Fruit fly (Drosophila melanogaster) whole organism, embryonic: Measurements from ENCODE around the gene Schip1.

Experiments used
- BEAF-32 ChIP-seq: fragments of 200-800 bp; sonication (Bioruptor generic); optimal IDR thresholded peaks from 3 replicates; lab custom pipeline; 2017; ENCODE audit warnings: missing biosample characterization, missing genetic modification characterization, mild to moderate bottlenecking, moderate library complexity, missing genetic modification reagents
- CG10147 ChIP-seq: fragments of 200-800 bp; sonication (Bioruptor generic); optimal IDR thresholded peaks from 2 replicates; lab custom pipeline; 2019; ENCODE audit warnings: missing biosample characterization, mild to moderate bottlenecking, missing genetic modification characterization, moderate library complexity
- CG10321 ChIP-seq: fragments of 200-800 bp; sonication (Bioruptor generic); IDR thresholded peaks from 2 replicates; pipeline ENCODE4 v1.3.6; 2022; ENCODE audit warnings: missing biosample characterization, missing genetic modification characterization
- CG10654 ChIP-seq: fragments of 200-800 bp; sonication (Bioruptor generic); optimal IDR thresholded peaks from 2 replicates; lab custom pipeline; 2016; ENCODE audit warnings: missing biosample characterization, missing genetic modification characterization
- CG10979 ChIP-seq: fragments of 200-800 bp; sonication (Bioruptor generic); optimal IDR thresholded peaks from 2 replicates; lab custom pipeline; 2018; ENCODE audit warnings: missing biosample characterization, mild to moderate bottlenecking, missing genetic modification characterization, moderate library complexity
- CG11696 ChIP-seq: fragments of 200-800 bp; sonication (Bioruptor generic); IDR thresholded peaks from 2 replicates; pipeline ENCODE4 v1.3.6; 2022; ENCODE audit warnings: missing biosample characterization, missing genetic modification characterization
- CG12391 ChIP-seq: fragments of 200-800 bp; sonication (Bioruptor generic); optimal IDR thresholded peaks from 3 replicates; lab custom pipeline; 2018; ENCODE audit warnings: missing biosample characterization, mild to moderate bottlenecking, missing genetic modification characterization, moderate library complexity
- CG12769 ChIP-seq: fragments of 200-800 bp; sonication (Bioruptor generic); optimal IDR thresholded peaks from 2 replicates; lab custom pipeline; 2019; ENCODE audit warnings: missing biosample characterization, mild to moderate bottlenecking, missing genetic modification characterization, moderate library complexity
- CG14014 ChIP-seq: fragments of 200-800 bp; sonication (Bioruptor generic); IDR thresholded peaks from 2 replicates; pipeline ENCODE4 v1.3.6; 2022; ENCODE audit warnings: missing biosample characterization, missing genetic modification characterization
- CG1529 ChIP-seq: fragments of 200-800 bp; sonication (Bioruptor generic); optimal IDR thresholded peaks from 3 replicates; lab custom pipeline; 2018; ENCODE audit warnings: missing biosample characterization, missing genetic modification characterization
- CG1603 ChIP-seq: fragments of 200-800 bp; sonication (Bioruptor generic); optimal IDR thresholded peaks from 2 replicates; lab custom pipeline; 2019; ENCODE audit warnings: missing biosample characterization, mild to moderate bottlenecking, missing genetic modification characterization, moderate library complexity
- CG2712 ChIP-seq: fragments of 200-800 bp; optimal IDR thresholded peaks from 3 replicates; lab custom pipeline; 2019; ENCODE audit warnings: missing biosample characterization, mild to moderate bottlenecking, missing genetic modification characterization, moderate library complexity
- CG3065 ChIP-seq: fragments of 200-800 bp; sonication (Bioruptor generic); optimal IDR thresholded peaks from 2 replicates; lab custom pipeline; 2016; ENCODE audit warnings: missing biosample characterization, missing genetic modification characterization
- CG34376 ChIP-seq: fragments of 200-800 bp; sonication (Bioruptor generic); optimal IDR thresholded peaks from 2 replicates; lab custom pipeline; 2018; ENCODE audit warnings: missing biosample characterization, mild to moderate bottlenecking, missing genetic modification characterization
- CG6683 ChIP-seq: fragments of 200-800 bp; sonication (Bioruptor generic); optimal IDR thresholded peaks from 2 replicates; lab custom pipeline; 2017; ENCODE audit warnings: missing biosample characterization, mild to moderate bottlenecking, missing genetic modification characterization, missing genetic modification reagents
- CG8089 ChIP-seq: fragments of 200-800 bp; sonication (Bioruptor generic); optimal IDR thresholded peaks from 3 replicates; lab custom pipeline; 2016; ENCODE audit warnings: missing biosample characterization, missing genetic modification characterization
- CG8290 ChIP-seq, 3 experiments: fragments of 200-800 bp; sonication (Bioruptor generic); optimal IDR thresholded peaks; 2 replicates each; lab custom pipeline; 2016 to 2019; ENCODE audit warnings: missing biosample characterization in 3 of 3, missing genetic modification characterization in 3 of 3, mild to moderate bottlenecking in 2 of 3, moderate library complexity in 1 of 3
- D ChIP-seq, 2 experiments: fragments of 200-800 bp in 1 of 2; fragments of >200 bp in 1 of 2; sonication (Bioruptor generic) in 1 of 2; optimal IDR thresholded peaks; 2 replicates in 1 of 2; 3 replicates in 1 of 2; lab custom pipeline; 2017; ENCODE audit warnings: mild to moderate bottlenecking in 1 of 2, missing biosample characterization in 1 of 2, missing genetic modification characterization in 1 of 2, missing genetic modification reagents in 1 of 2
- D19A ChIP-seq: fragments of 200-800 bp; optimal IDR thresholded peaks from 3 replicates; lab custom pipeline; 2019; ENCODE audit warnings: missing biosample characterization, mild to moderate bottlenecking, missing genetic modification characterization, moderate library complexity
- Dp ChIP-seq: fragments of 200-800 bp; sonication (Bioruptor generic); optimal IDR thresholded peaks from 2 replicates; lab custom pipeline; 2018; ENCODE audit warnings: missing biosample characterization, mild to moderate bottlenecking, missing genetic modification characterization, moderate library complexity
- Dref ChIP-seq: fragments of 200-800 bp; sonication (Bioruptor generic); IDR thresholded peaks from 2 replicates; pipeline ENCODE4 v1.3.6; 2022; ENCODE audit warnings: missing biosample characterization, missing genetic modification characterization
- Ets97D ChIP-seq: fragments of 200-800 bp; sonication (Bioruptor generic); optimal IDR thresholded peaks from 3 replicates; lab custom pipeline; 2016; ENCODE audit warnings: missing biosample characterization, missing genetic modification characterization
- GATAe ChIP-seq: fragments of 200-800 bp; sonication (Bioruptor generic); conservative IDR thresholded peaks from 2 replicates; pipeline ENCODE4 v1.3.6; 2022; ENCODE audit warnings: missing biosample characterization, missing genetic modification characterization
- HHEX ChIP-seq: fragments of 200-800 bp; sonication (Bioruptor generic); optimal IDR thresholded peaks from 3 replicates; lab custom pipeline; 2017; ENCODE audit warnings: missing biosample characterization, mild to moderate bottlenecking, missing genetic modification characterization, missing genetic modification reagents
- Lhr ChIP-seq: fragments of 200-800 bp; sonication (Bioruptor generic); optimal IDR thresholded peaks from 3 replicates; lab custom pipeline; 2017; ENCODE audit warnings: mild to moderate bottlenecking, missing biosample characterization, missing genetic modification reagents, missing genetic modification characterization
- NC2β ChIP-seq: fragments of 200-800 bp; sonication (Bioruptor generic); optimal IDR thresholded peaks from 2 replicates; lab custom pipeline; 2016; ENCODE audit warnings: missing biosample characterization, missing genetic modification characterization
- Neu2 ChIP-seq: fragments of 200-800 bp; sonication (Bioruptor generic); optimal IDR thresholded peaks from 3 replicates; lab custom pipeline; 2016; ENCODE audit warnings: missing biosample characterization, missing genetic modification characterization, borderline replicate concordance
- NfI ChIP-seq: fragments of 200-800 bp; sonication (Bioruptor generic); optimal IDR thresholded peaks from 3 replicates; lab custom pipeline; 2018; ENCODE audit warnings: missing biosample characterization, mild to moderate bottlenecking, missing genetic modification characterization, moderate library complexity
- Ptx1 ChIP-seq: fragments of 200-800 bp; sonication (Bioruptor generic); IDR thresholded peaks from 2 replicates; pipeline ENCODE4 v1.3.6; 2022; ENCODE audit warnings: missing biosample characterization, missing genetic modification characterization
- Scr ChIP-seq: fragments of 200-800 bp; sonication (Bioruptor generic); IDR thresholded peaks from 2 replicates; pipeline ENCODE4 v1.3.6; 2022; ENCODE audit warnings: missing biosample characterization, missing genetic modification characterization; ENCODE audit not compliant: partially characterized antibody
- Sox102F ChIP-seq: fragments of 200-800 bp; sonication (Bioruptor generic); optimal IDR thresholded peaks from 2 replicates; lab custom pipeline; 2018; ENCODE audit warnings: missing biosample characterization, mild to moderate bottlenecking, missing genetic modification characterization, moderate library complexity
- Tbp ChIP-seq: fragments of >200 bp; optimal IDR thresholded peaks from 2 replicates; lab custom pipeline; 2018; ENCODE audit warnings: missing biosample characterization, missing genetic modification characterization
- bcd ChIP-seq: fragments of 200-800 bp; sonication (Bioruptor generic); optimal IDR thresholded peaks from 2 replicates; lab custom pipeline; 2017; ENCODE audit warnings: missing biosample characterization, mild to moderate bottlenecking, missing genetic modification characterization
- dm ChIP-seq: fragments of 200-800 bp; sonication (Bioruptor generic); optimal IDR thresholded peaks from 3 replicates; lab custom pipeline; 2016; ENCODE audit warnings: missing biosample characterization, missing genetic modification characterization
- dysf ChIP-seq: fragments of 200-800 bp; sonication (Bioruptor generic); IDR thresholded peaks from 3 replicates; pipeline ENCODE4 v1.3.6; 2022; ENCODE audit warnings: missing biosample characterization, missing genetic modification characterization
- h ChIP-seq: fragments of >200 bp; optimal IDR thresholded peaks from 2 replicates; lab custom pipeline; 2017
- luna ChIP-seq: fragments of 200-800 bp; sonication (Bioruptor generic); optimal IDR thresholded peaks from 2 replicates; lab custom pipeline; 2016; ENCODE audit warnings: missing biosample characterization, missing genetic modification characterization
- pb ChIP-seq: fragments of 200-800 bp; sonication (Bioruptor generic); optimal IDR thresholded peaks from 3 replicates; lab custom pipeline; 2016; ENCODE audit warnings: missing biosample characterization, missing genetic modification characterization
- phol ChIP-seq: fragments of 200-800 bp; sonication (Bioruptor generic); optimal IDR thresholded peaks from 3 replicates; lab custom pipeline; 2018; ENCODE audit warnings: missing biosample characterization, mild to moderate bottlenecking, missing genetic modification characterization, moderate library complexity
- row ChIP-seq: fragments of 200-800 bp; sonication (Bioruptor generic); IDR thresholded peaks from 3 replicates; pipeline ENCODE4 v1.3.6; 2022; ENCODE audit warnings: missing biosample characterization, missing genetic modification characterization
- run ChIP-seq: fragments of 200-800 bp; sonication (Bioruptor generic); optimal IDR thresholded peaks from 3 replicates; lab custom pipeline; 2018; ENCODE audit warnings: missing biosample characterization, mild to moderate bottlenecking, missing genetic modification characterization
- sd ChIP-seq: fragments of 200-800 bp; sonication (Bioruptor generic); optimal IDR thresholded peaks from 3 replicates; lab custom pipeline; 2018; ENCODE audit warnings: missing biosample characterization, mild to moderate bottlenecking, missing genetic modification characterization, moderate library complexity
- sens ChIP-seq: fragments of 200-800 bp; sonication (Bioruptor generic); peaks from one replicate; lab custom pipeline; 2016; ENCODE audit warnings: missing biosample characterization, missing genetic modification characterization
- so ChIP-seq: fragments of 200-800 bp; sonication (Bioruptor generic); IDR thresholded peaks from 3 replicates; pipeline ENCODE4 v1.3.6; 2022; ENCODE audit warnings: missing biosample characterization, missing genetic modification characterization

The Schip1 gene

dm6 chr2L:10306518-10307260 is 24.2 kb downstream of the Schip1 start, which contains the start of the genes CG5390 and CG4968 (continued):
- TF ChIP-seq D (optimal IDR thresholded peaks at IDR 0.05; lab: Kevin White, UChicago) (no peak), D (GFP tag; optimal IDR thresholded peaks at IDR 0.05; lab: Kevin White, UChicago) (peak; percentile 64), CG12769 (tag; lab: Kevin White, UChicago) (no peak), CG11696 (GFP tag; lab: Robert Waterston, UW) (no peak)

- no peak for TF ChIP-seq bcd (GFP tag; lab: Kevin White, UChicago)
- peak; percentile 42 for TF ChIP-seq sens (GFP tag; lab: Kevin White, UChicago)
Observed at dm6 chr2L:10305538-10306147, 25.3 kb downstream of the Schip1 start.

DNA sequence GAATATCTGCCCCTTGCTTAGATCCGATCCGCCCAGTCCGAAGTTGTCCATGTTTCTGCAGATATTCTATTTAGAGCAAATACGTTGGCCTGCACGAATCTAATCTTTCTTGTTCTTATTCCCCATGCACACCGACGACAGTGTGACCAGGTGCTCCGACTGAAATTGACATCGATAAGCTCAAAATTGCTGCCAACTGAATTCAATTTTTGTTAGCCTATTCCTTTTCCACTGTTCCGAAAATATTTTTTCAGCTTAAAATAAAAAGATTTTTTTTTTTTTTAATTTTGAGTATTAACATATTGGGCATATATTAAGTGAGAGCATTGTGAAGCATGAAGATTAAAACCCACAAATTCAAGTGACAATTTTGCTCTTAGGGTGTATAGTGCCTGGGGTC is 27.1 kb downstream of the Schip1 start, which contains the start of gene nmd:
Gene nmd, minus strand, starts transcription at position 162 of the 400 bp plus-strand sequence.
- TF ChIP-seq dysf (GFP tag; lab: Robert Waterston, UW) (no peak), Ets97D (peak; percentile 48), pb (GFP tag; lab: Kevin White, UChicago) (no peak), CG14014 (GFP tag; lab: Robert Waterston, UW) (no peak), CG1529 (GFP tag; lab: Kevin White, UChicago) (no peak), D19A (tag; lab: Kevin White, UChicago) (no peak), CG1603 (tag; lab: Kevin White, UChicago) (peak; percentile 63), dm (peak; percentile 45), phol (tag; lab: Kevin White, UChicago) (peak; percentile 21), BEAF-32 (GFP tag; lab: Kevin White, UChicago) (peak; percentile 41), sd (tag; lab: Kevin White, UChicago) (no peak), CG8089 (GFP tag; lab: Kevin White, UChicago) (no peak), CG8290 (GFP tag; optimal IDR thresholded peaks at IDR 0.05; lab: Kevin White, UChicago) (peak; percentile 73), CG8290 (tag; optimal IDR thresholded peaks at IDR 0.05; lab: Kevin White, UChicago) (peak in 1 of 2 experiments; percentile 22), CG10654 (GFP tag; lab: Kevin White, UChicago) (peak; percentile 3), row (GFP tag; lab: Robert Waterston, UW) (peak; percentile 81), Lhr (GFP tag; lab: Kevin White, UChicago) (peak; percentile 62), CG10321 (GFP tag; lab: Robert Waterston, UW) (0 out of 2 replicates have a peak, but pooled peaks have one; percentile 21), CG12391 (tag; lab: Kevin White, UChicago) (peak; percentile 46), NfI (GFP tag; lab: Kevin White, UChicago) (peak; percentile 20), CG6683 (GFP tag; lab: Kevin White, UChicago) (no peak), Dp (GFP tag; lab: Kevin White, UChicago) (peak; percentile 29), h (lab: Kevin White, UChicago) (no peak), Ptx1 (GFP tag; lab: Robert Waterston, UW) (0 out of 2 replicates have a peak, but pooled peaks have one; percentile 13), so (GFP tag; lab: Robert Waterston, UW) (no peak), CG10979 (tag; lab: Kevin White, UChicago) (peak; percentile 7), HHEX (no peak), Sox102F (GFP tag; lab: Kevin White, UChicago) (no peak), CG10147 (GFP tag; lab: Kevin White, UChicago) (no peak), GATAe (GFP tag; lab: Robert Waterston, UW) (no peak), Tbp (no peak), Dref (GFP tag; lab: Robert Waterston, UW) (peak; percentile 59), CG2712 (tag; lab: Kevin White, UChicago) (peak; percentile 8), CG3065 (GFP tag; lab: Kevin White, UChicago) (no peak), run (tag; lab: Kevin White, UChicago) (no peak), Neu2 (GFP tag; lab: Kevin White, UChicago) (no peak), CG34376 (GFP tag; lab: Kevin White, UChicago) (peak; percentile 43), NC2β (peak; percentile 16), luna (GFP tag; lab: Kevin White, UChicago) (no peak), Scr (GFP tag; lab: Robert Waterston, UW) (peak; percentile 19; the same call in 1 of the 2 replicates)
